Fruit fly (Drosophila melanogaster) whole organism, prepupa: Measurements from ENCODE around the gene Sdhaf3.

Source experiments
- Blimp-1 ChIP-seq: fragments of 200-800 bp; sonication (Bioruptor generic); optimal IDR thresholded peaks from 3 replicates; lab custom pipeline; 2017; ENCODE audit warnings: missing biosample characterization, missing genetic modification characterization, mild to moderate bottlenecking, moderate library complexity, missing genetic modification reagents
- CG15336 ChIP-seq: fragments of 200-800 bp; sonication (Bioruptor generic); IDR thresholded peaks from 2 replicates; pipeline ENCODE4 v1.3.6; 2022; ENCODE audit warnings: missing biosample characterization, missing genetic modification characterization
- CG1621 ChIP-seq: fragments of 200-800 bp; sonication (Bioruptor generic); optimal IDR thresholded peaks from 3 replicates; lab custom pipeline; 2018; ENCODE audit warnings: missing biosample characterization, mild to moderate bottlenecking, missing genetic modification characterization
- CG3032 ChIP-seq: fragments of 200-800 bp; optimal IDR thresholded peaks from 2 replicates; lab custom pipeline; 2019; ENCODE audit warnings: missing biosample characterization, mild to moderate bottlenecking, missing genetic modification characterization, moderate library complexity
- CG31627 ChIP-seq: fragments of 200-800 bp; sonication (Bioruptor generic); optimal IDR thresholded peaks from 3 replicates; lab custom pipeline; 2016; ENCODE audit warnings: missing biosample characterization, missing genetic modification characterization
- CG4318 ChIP-seq: fragments of 200-800 bp; sonication (Bioruptor generic); optimal IDR thresholded peaks from 3 replicates; lab custom pipeline; 2017; ENCODE audit warnings: missing biosample characterization, mild to moderate bottlenecking, missing genetic modification characterization
- CG6163 ChIP-seq: fragments of 200-800 bp; sonication (Bioruptor generic); IDR thresholded peaks from 3 replicates; pipeline ENCODE4 v1.3.6; 2022; ENCODE audit warnings: missing biosample characterization, missing genetic modification characterization
- CG6854 ChIP-seq: fragments of 200-800 bp; sonication (Bioruptor generic); optimal IDR thresholded peaks from 2 replicates; lab custom pipeline; 2017; ENCODE audit warnings: missing biosample characterization, mild to moderate bottlenecking, missing genetic modification characterization
- CG7368 ChIP-seq: fragments of 200-800 bp; sonication (Bioruptor generic); optimal IDR thresholded peaks from 3 replicates; lab custom pipeline; 2016; ENCODE audit warnings: missing biosample characterization, missing genetic modification characterization
- CG8119 ChIP-seq: fragments of 200-800 bp; sonication (Bioruptor generic); IDR thresholded peaks from 3 replicates; pipeline ENCODE4 v1.3.6; 2022; ENCODE audit warnings: missing biosample characterization, missing genetic modification characterization
- CG9139 ChIP-seq: fragments of 200-800 bp; sonication (Bioruptor generic); optimal IDR thresholded peaks from 3 replicates; lab custom pipeline; 2017; ENCODE audit warnings: missing biosample characterization, mild to moderate bottlenecking, missing genetic modification characterization
- Eip78C ChIP-seq: fragments of 200-800 bp; sonication (Bioruptor generic); peaks from one replicate; lab custom pipeline; 2016; ENCODE audit warnings: missing biosample characterization, missing genetic modification characterization
- Eip93F ChIP-seq: fragments of 200-800 bp; sonication (Bioruptor generic); optimal IDR thresholded peaks from 2 replicates; lab custom pipeline; 2016; ENCODE audit warnings: missing biosample characterization, mild to moderate bottlenecking, missing genetic modification characterization
- Ets21C ChIP-seq: fragments of 200-800 bp; sonication (Bioruptor generic); optimal IDR thresholded peaks from 3 replicates; lab custom pipeline; 2016; ENCODE audit warnings: missing biosample characterization, missing genetic modification characterization
- Gug ChIP-seq: fragments of 200-800 bp; sonication (Bioruptor generic); IDR thresholded peaks from 2 replicates; pipeline ENCODE4 v1.3.6; 2022; ENCODE audit warnings: missing biosample characterization, missing genetic modification characterization
- Hr38 ChIP-seq: sonication (Bioruptor generic); optimal IDR thresholded peaks from 2 replicates; lab custom pipeline; 2016; ENCODE audit warnings: missing biosample characterization, missing genetic modification characterization
- Hr39 ChIP-seq: fragments of 200-800 bp; sonication (Bioruptor generic); optimal IDR thresholded peaks from 2 replicates; lab custom pipeline; 2016; ENCODE audit warnings: missing biosample characterization, missing genetic modification characterization
- Lpt ChIP-seq: fragments of 200-800 bp; sonication (Bioruptor generic); optimal IDR thresholded peaks from 3 replicates; lab custom pipeline; 2016; ENCODE audit warnings: missing biosample characterization, missing genetic modification characterization
- Sox14 ChIP-seq: fragments of 200-800 bp; sonication (Bioruptor generic); optimal IDR thresholded peaks from 3 replicates; lab custom pipeline; 2016; ENCODE audit warnings: missing biosample characterization, missing genetic modification characterization
- acj6 ChIP-seq: fragments of 200-800 bp; sonication (Bioruptor generic); optimal IDR thresholded peaks from 3 replicates; lab custom pipeline; 2016; ENCODE audit warnings: missing biosample characterization, missing genetic modification characterization
- cyc ChIP-seq: fragments of 200-800 bp; sonication (Bioruptor generic); optimal IDR thresholded peaks from 3 replicates; lab custom pipeline; 2016; ENCODE audit warnings: missing biosample characterization, missing genetic modification characterization
- dsx ChIP-seq: fragments of 200-800 bp; optimal IDR thresholded peaks from 3 replicates; lab custom pipeline; 2019; ENCODE audit warnings: missing biosample characterization, mild to moderate bottlenecking, missing genetic modification characterization, moderate library complexity; ENCODE audit not compliant: poor library complexity, severe bottlenecking
- eg ChIP-seq: fragments of 200-800 bp; sonication (Bioruptor generic); IDR thresholded peaks from 3 replicates; pipeline ENCODE4 v1.3.6; 2022; ENCODE audit warnings: missing biosample characterization, missing genetic modification characterization
- esn ChIP-seq: fragments of 200-800 bp; sonication (Bioruptor generic); optimal IDR thresholded peaks from 2 replicates; lab custom pipeline; 2016; ENCODE audit warnings: missing biosample characterization, mild to moderate bottlenecking, missing genetic modification characterization, moderate library complexity
- fd59A ChIP-seq: fragments of 200-800 bp; sonication (Bioruptor generic); optimal IDR thresholded peaks from 2 replicates; lab custom pipeline; 2017; ENCODE audit warnings: missing biosample characterization, mild to moderate bottlenecking, missing genetic modification characterization, missing genetic modification reagents
- lz ChIP-seq: fragments of 200-800 bp; sonication (Bioruptor generic); optimal IDR thresholded peaks from 3 replicates; lab custom pipeline; 2016; ENCODE audit warnings: missing biosample characterization, missing genetic modification characterization
- net ChIP-seq: fragments of 200-800 bp; sonication (Bioruptor generic); optimal IDR thresholded peaks from 3 replicates; lab custom pipeline; 2016; ENCODE audit warnings: missing biosample characterization, missing genetic modification characterization
- ss ChIP-seq, 2 experiments: fragments of 200-800 bp; sonication (Bioruptor generic); optimal IDR thresholded peaks; 2 replicates in 1 of 2; 3 replicates in 1 of 2; lab custom pipeline; 2017 to 2018; ENCODE audit warnings: mild to moderate bottlenecking in 2 of 2, missing biosample characterization in 2 of 2, missing genetic modification characterization in 2 of 2, moderate library complexity in 1 of 2
- vri ChIP-seq: fragments of 200-800 bp; sonication (Bioruptor generic); optimal IDR thresholded peaks from 3 replicates; lab custom pipeline; 2016; ENCODE audit warnings: missing biosample characterization, mild to moderate bottlenecking, missing genetic modification characterization

Gene Sdhaf3

dm6 chr3R:16456607-16457006 is 25.6 kb downstream of the Sdhaf3 start:
- TF ChIP-seq CG9139 (GFP tag; lab: Kevin White, UChicago): no peak
- TF ChIP-seq CG7368 (GFP tag; lab: Kevin White, UChicago): no peak
- no peak for TF ChIP-seq Hr39
- TF ChIP-seq eg (GFP tag; lab: Robert Waterston, UW): no peak
- TF ChIP-seq Lpt (GFP tag; lab: Kevin White, UChicago): no peak
- TF ChIP-seq esn (GFP tag; lab: Kevin White, UChicago): no peak
- no peak for TF ChIP-seq CG15336 (GFP tag; lab: Robert Waterston, UW)
- no peak for TF ChIP-seq net
- TF ChIP-seq CG3032 (tag; lab: Kevin White, UChicago): no peak
- no peak for TF ChIP-seq Sox14 (GFP tag; lab: Kevin White, UChicago)
- no peak for TF ChIP-seq lz (GFP tag; lab: Kevin White, UChicago)
- TF ChIP-seq dsx (GFP tag; lab: Kevin White, UChicago): no peak

- TF ChIP-seq Ets21C (GFP tag; lab: Kevin White, UChicago) (no peak), CG1621 (tag; lab: Kevin White, UChicago) (no peak), Blimp-1 (peak; percentile 97), CG4318 (GFP tag; lab: Kevin White, UChicago) (no peak), eg (GFP tag; lab: Robert Waterston, UW) (no peak)
Measured at dm6 chr3R:16455875-16456274, 26.4 kb downstream of the Sdhaf3 start, which contains the start of gene CG14883. Gene CG14883, plus strand, starts transcription at chr3R:16456052.

- TF ChIP-seq fd59A (GFP tag; lab: Kevin White, UChicago): no peak
- no peak for TF ChIP-seq CG15336 (GFP tag; lab: Robert Waterston, UW)
- TF ChIP-seq CG6163 (GFP tag; lab: Robert Waterston, UW): no peak
- TF ChIP-seq cyc (GFP tag; lab: Kevin White, UChicago): no peak
- TF ChIP-seq CG31627 (GFP tag; lab: Kevin White, UChicago): no peak
- TF ChIP-seq esn (GFP tag; lab: Kevin White, UChicago): no peak
- no peak for TF ChIP-seq Gug (GFP tag; lab: Robert Waterston, UW)
- TF ChIP-seq, all 60 proteins: peak for 0
Measured at dm6 chr3R:16454192-16454591, 28.1 kb downstream of the Sdhaf3 start, which contains the start of gene CG10405. Gene CG10405, plus strand, starts transcription at chr3R:16454492.

DNA sequence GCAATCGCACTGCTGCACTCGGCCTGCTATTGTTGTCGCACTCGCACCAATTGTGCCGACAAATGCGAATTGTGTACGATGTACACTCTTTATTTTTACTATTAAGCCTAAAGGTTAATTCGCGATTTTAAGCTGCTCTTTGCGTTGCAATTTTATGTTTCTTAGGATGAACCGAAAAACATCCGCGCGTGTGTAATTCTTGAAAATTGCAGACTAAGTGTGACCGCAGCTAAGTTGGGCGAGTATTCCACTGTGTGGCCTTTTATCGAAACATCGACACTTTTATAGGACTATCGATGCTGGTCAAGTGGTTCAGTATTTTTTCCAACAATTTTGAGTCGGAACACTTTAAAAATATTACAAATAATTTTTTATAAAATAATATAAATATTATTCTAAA is 28.7 kb downstream of the Sdhaf3 start, which contains the start of gene Pak3:
Gene Pak3, minus strand, starts transcription at position 225 of the 400 bp plus-strand sequence.
- TF ChIP-seq Hr38 (GFP tag; lab: Kevin White, UChicago) (no peak), CG6854 (GFP tag; lab: Kevin White, UChicago) (peak; percentile 16)

DNA sequence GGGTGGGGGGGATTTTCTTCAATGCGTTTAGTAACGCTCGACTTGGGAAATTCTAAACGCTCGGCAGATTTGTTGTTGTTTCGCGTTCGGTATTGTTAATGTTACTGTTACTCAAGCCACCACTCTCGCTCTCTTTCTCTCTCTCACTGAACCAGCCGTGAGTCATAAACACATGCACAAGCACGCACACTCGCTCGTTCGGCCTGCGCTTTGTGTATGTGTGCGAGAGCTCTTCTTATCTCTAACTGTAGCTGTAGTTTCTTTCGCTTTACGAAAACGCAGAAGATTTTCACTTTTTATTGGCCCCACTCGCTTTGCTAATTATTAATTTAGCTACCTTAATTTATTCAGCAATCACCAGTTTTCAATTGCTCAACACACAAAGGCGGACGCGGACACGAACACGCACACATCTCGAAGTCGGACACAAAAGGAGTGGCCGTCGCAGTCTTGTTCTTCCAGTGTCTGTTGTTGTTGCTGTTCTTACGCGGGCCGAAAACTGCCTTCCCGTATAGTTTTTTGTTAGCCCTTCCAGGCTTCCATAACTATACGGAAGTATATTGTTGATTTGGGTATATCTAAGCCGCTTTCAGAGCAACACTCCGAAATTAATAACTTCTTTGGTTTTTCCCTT is 29.2 kb downstream of the Sdhaf3 start:
- TF ChIP-seq vri (GFP tag; lab: Kevin White, UChicago) (peak; percentile 24), ss (GFP tag; optimal IDR thresholded peaks at IDR 0.05; lab: Kevin White, UChicago) (peak in 1 of 2 experiments; percentile 40), Eip93F (GFP tag; lab: Kevin White, UChicago) (no peak), Hr39 (no peak), Blimp-1 (peak; percentile 20), Eip78C (GFP tag; lab: Kevin White, UChicago) (peak; percentile 45), CG6854 (GFP tag; lab: Kevin White, UChicago) (peak; percentile 46), CG8119 (no peak), CG15336 (GFP tag; lab: Robert Waterston, UW) (0 out of 2 replicates have a peak, but pooled peaks have one; percentile 26), Sox14 (GFP tag; lab: Kevin White, UChicago) (peak; percentile 40), acj6 (GFP tag; lab: Kevin White, UChicago) (no peak)
- TF ChIP-seq, all 60 proteins: peak for 7
